Fruit fly (Drosophila melanogaster): Measurements from ENCODE around the gene CG15534.

- TF ChIP-seq ttk (optimal IDR thresholded peaks at IDR 0.05) (no peak), psq (optimal IDR thresholded peaks at IDR 0.05) (no peak), h (optimal IDR thresholded peaks at IDR 0.05) (no peak), Myc (optimal IDR thresholded peaks at IDR 0.05) (no peak), insv (optimal IDR thresholded peaks at IDR 0.05) (no peak), Sin3A (optimal IDR thresholded peaks at IDR 0.05) (no peak)
Measured at dm6 chr3R:30388215-30388871, 43.5 kb upstream of the CG15534 start.

Measured in Kc167 (cell line).